Worm (Caenorhabditis elegans): ENCODE data around the gene C25E10.13.

Gene C25E10.13

DNA sequence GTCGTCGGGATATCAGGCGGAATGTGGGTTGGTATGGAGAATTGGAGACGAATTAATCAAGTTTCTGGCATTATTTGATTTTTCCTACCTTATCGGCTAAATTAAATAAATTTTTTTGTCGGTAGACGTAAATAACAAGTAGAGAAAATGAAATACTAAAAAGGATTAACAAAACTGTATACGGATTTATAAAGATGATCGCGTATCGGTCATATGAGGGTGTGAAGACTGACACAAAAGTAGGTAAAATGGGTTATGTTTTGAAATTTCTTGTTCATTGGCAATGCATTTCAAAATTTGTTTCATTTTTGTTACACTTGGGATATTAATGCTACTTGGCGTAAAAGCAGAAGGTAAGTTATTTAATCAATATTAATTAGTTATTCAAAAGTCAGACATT lies at the start of gene C25E10.13, which contains the start of gene C25E10.16:
Gene C25E10.13, plus strand, starts transcription at position 256 of the 400 bp plus-strand sequence.
Gene C25E10.16, minus strand, starts transcription at position 101 of the 400 bp plus-strand sequence.
- TF ChIP-seq rcor-1 (GFP tag; IDR thresholded peaks at IDR 0.05): no peak
- TF ChIP-seq K11D2.4 (GFP tag; IDR thresholded peaks at IDR 0.05): no peak
- no peak for TF ChIP-seq ztf-22 (GFP tag; optimal IDR thresholded peaks at IDR 0.05)
- TF ChIP-seq sptf-2 (GFP tag; optimal IDR thresholded peaks at IDR 0.05): no peak
- no peak for TF ChIP-seq F57C9.4 (tag; optimal IDR thresholded peaks at IDR 0.05)

DNA sequence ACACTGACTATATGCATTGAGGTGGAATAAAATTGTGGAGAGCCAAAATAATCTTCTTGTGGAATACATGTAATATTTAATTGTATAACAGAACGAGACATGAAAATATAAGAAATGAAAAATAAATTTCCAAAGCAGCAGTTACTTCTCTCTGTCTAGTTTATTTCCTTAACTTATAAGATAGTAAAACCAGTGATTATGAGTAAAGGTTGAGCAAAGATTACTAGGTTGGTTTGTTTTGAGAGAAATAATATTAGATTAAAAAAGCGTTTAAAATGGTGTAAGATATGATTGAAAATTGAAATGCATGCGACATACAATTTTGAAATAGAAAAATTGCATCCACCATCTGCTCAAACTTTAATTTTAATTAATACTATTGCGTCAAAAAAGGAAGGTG lies 45.8 kb upstream of the C25E10.13 start, which contains the start of gene srh-201:
Gene srh-201, minus strand, starts transcription at position 101 of the 400 bp plus-strand sequence.
- TF ChIP-seq let-607 (tag; optimal IDR thresholded peaks at IDR 0.05) (no peak), dox-1 (GFP tag; IDR thresholded peaks at IDR 0.05) (no peak), T26A5.8 (tag; optimal IDR thresholded peaks at IDR 0.05) (no peak)

DNA sequence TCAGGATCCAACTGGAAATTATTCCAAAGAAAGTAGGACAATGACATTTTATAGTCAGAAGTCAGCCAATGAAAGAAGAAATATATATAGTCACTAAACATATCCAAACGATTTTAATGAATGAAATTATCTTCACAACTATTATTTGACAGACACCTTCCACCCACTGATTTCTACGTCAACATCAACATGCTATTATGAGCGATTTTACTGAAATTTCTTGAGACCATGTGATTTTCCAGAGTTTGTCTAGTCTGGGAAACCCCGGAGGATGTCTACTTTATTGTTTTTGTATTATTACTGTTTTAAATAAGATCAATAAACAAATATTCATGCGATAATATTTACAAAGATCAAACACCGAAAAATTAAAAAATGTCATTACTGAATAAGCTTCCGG lies 44.0 kb upstream of the C25E10.13 start, which contains the start of gene srt-18:
Gene srt-18, minus strand, starts transcription at position 101 of the 400 bp plus-strand sequence.
- TF ChIP-seq snpc-3.4 (tag; optimal IDR thresholded peaks at IDR 0.05) (no peak), let-607 (tag; optimal IDR thresholded peaks at IDR 0.05) (no peak), tlf-1 (GFP tag; optimal IDR thresholded peaks at IDR 0.05) (no peak), snpc-1.1 (tag; optimal IDR thresholded peaks at IDR 0.05; ENCODE audit: insufficient read depth) (no peak), nhr-90 (tag; optimal IDR thresholded peaks at IDR 0.05) (no peak), F57A8.1 (GFP tag; optimal IDR thresholded peaks at IDR 0.05) (no peak), unc-130 (GFP tag; optimal IDR thresholded peaks at IDR 0.05) (no peak), hlh-26 (GFP tag; conservative IDR thresholded peaks at IDR 0.05) (no peak), cebp-2 (GFP tag; IDR thresholded peaks at IDR 0.05) (no peak), sptf-2 (GFP tag; optimal IDR thresholded peaks at IDR 0.05) (no peak), C17E4.6 (GFP tag; IDR thresholded peaks at IDR 0.05) (no peak)

DNA sequence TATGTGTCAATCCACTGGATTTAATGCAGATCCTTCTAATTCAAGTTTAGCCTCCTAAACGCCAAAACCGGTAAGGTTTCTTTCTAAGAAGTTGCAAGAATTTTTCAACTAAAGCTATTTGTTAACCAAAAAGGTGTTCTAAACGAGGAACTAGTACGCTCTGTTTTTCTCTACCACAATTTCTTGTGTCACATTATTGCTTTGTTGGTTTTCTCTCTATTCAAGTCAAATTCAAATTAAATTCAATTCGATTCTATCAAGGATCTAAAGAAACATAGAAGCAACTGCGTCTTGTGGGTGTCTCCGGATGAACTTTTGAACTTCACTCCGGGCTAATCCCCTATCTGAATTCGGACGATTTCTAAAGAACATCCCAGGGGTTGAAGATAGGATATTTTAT lies 43.0 kb upstream of the C25E10.13 start, which contains the start of gene oac-40:
Gene oac-40, plus strand, starts transcription at position 301 of the 400 bp plus-strand sequence.
- no peak for TF ChIP-seq F55B11.4 (tag; optimal IDR thresholded peaks at IDR 0.05; ENCODE audit: borderline replicate concordance, insufficient read depth)
- TF ChIP-seq F22D6.2 (tag; optimal IDR thresholded peaks at IDR 0.05): no peak
- no peak for TF ChIP-seq unc-130 (GFP tag; optimal IDR thresholded peaks at IDR 0.05)
- no peak for TF ChIP-seq attf-6 (GFP tag; IDR thresholded peaks at IDR 0.05)
- TF ChIP-seq Y53F4B.3 (GFP tag; IDR thresholded peaks at IDR 0.05): no peak
- no peak for TF ChIP-seq snpc-1.3 (tag; optimal IDR thresholded peaks at IDR 0.05; ENCODE audit: insufficient read depth)
- TF ChIP-seq F37B4.10 (GFP tag; IDR thresholded peaks at IDR 0.05): no peak

DNA sequence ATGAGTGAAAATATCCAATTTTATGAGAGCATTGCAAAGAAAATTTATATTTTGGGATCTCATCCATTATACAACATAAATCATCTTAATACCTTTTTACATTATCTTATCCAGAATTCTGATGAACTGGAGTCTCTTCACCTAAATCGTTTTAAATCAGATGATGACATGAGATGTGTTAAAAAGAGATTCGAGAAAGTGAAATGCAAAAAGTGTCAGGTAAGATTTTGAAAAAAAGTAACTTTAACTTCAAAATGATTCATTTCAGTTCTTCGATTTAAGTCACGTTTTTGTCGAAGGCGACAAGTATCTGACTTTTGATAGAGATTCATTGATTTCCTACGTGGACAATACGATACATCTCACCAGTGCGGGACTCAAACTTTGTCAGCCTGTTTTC lies 40.7 kb upstream of the C25E10.13 start:
- no peak for TF ChIP-seq nhr-90 (tag; optimal IDR thresholded peaks at IDR 0.05)
- no peak for TF ChIP-seq snpc-4 (GFP tag; optimal IDR thresholded peaks at IDR 0.05)
- no peak for TF ChIP-seq snpc-4 (tag; optimal IDR thresholded peaks at IDR 0.05)
- no peak for TF ChIP-seq lin-54 (GFP tag; optimal IDR thresholded peaks at IDR 0.05)
- TF ChIP-seq zim-3 (tag; optimal IDR thresholded peaks at IDR 0.05): no peak
- TF ChIP-seq B0019.2 (GFP tag; conservative IDR thresholded peaks at IDR 0.05): no peak
- TF ChIP-seq egrh-3 (GFP tag; IDR thresholded peaks at IDR 0.05): no peak
- TF ChIP-seq nhr-120 (GFP tag; IDR thresholded peaks at IDR 0.05): no peak
- no peak for TF ChIP-seq hmg-20 (GFP tag; IDR thresholded peaks at IDR 0.05)
- TF ChIP-seq unc-62 (GFP tag; optimal IDR thresholded peaks at IDR 0.05): no peak
- TF ChIP-seq ceh-100 (GFP tag; IDR thresholded peaks at IDR 0.05): no peak
- no peak for TF ChIP-seq ztf-18 (tag; optimal IDR thresholded peaks at IDR 0.05)
- TF ChIP-seq Y79H2A.3 (GFP tag; conservative IDR thresholded peaks at IDR 0.05): no peak
- TF ChIP-seq aptf-2 (GFP tag; conservative IDR thresholded peaks at IDR 0.05): no peak
- no peak for TF ChIP-seq cebp-1 (GFP tag; IDR thresholded peaks at IDR 0.05)
- TF ChIP-seq cebp-1 (tag; optimal IDR thresholded peaks at IDR 0.05): no peak
- TF ChIP-seq Y56A3A.18 (GFP tag; IDR thresholded peaks at IDR 0.05): no peak
- no peak for TF ChIP-seq egl-18 (GFP tag; IDR thresholded peaks at IDR 0.05)
- TF ChIP-seq F33H1.4 (GFP tag; IDR thresholded peaks at IDR 0.05): no peak
- no peak for TF ChIP-seq madf-10 (tag; optimal IDR thresholded peaks at IDR 0.05)
